Fruit fly (Drosophila melanogaster): ENCODE measurements around the gene CG11668.

Gene CG11668

dm6 chr3R:13065180-13065757 lies 27.1 kb downstream of the CG11668 start:
- TF ChIP-seq CG8159 (tag; optimal IDR thresholded peaks at IDR 0.05) = no peak
- no peak for TF ChIP-seq CG32121 (GFP tag; IDR thresholded peaks at IDR 0.05)
- no peak for TF ChIP-seq CG4496 (GFP tag; IDR thresholded peaks at IDR 0.05)
- TF ChIP-seq D1 (tag; optimal IDR thresholded peaks at IDR 0.05) = no peak
- no peak for TF ChIP-seq fd96Ca (GFP tag; IDR thresholded peaks at IDR 0.05)

- TF ChIP-seq Snoo (tag; optimal IDR thresholded peaks at IDR 0.05) (peak; percentile 36), CG13204 (GFP tag; optimal IDR thresholded peaks at IDR 0.05) (no peak), CG17806 (tag; optimal IDR thresholded peaks at IDR 0.05) (no peak), fd96Ca (GFP tag; IDR thresholded peaks at IDR 0.05) (no peak), CG12605 (GFP tag; IDR thresholded peaks at IDR 0.05) (no peak), CG10348 (GFP tag; IDR thresholded peaks at IDR 0.05) (no peak), CG8301 (tag; optimal IDR thresholded peaks at IDR 0.05) (no peak), CG32121 (GFP tag; IDR thresholded peaks at IDR 0.05) (no peak), CG34367 (tag; optimal IDR thresholded peaks at IDR 0.05) (no peak), Pif1A (GFP tag; optimal IDR thresholded peaks at IDR 0.05) (peak; percentile 38), Pif1B (GFP tag; optimal IDR thresholded peaks at IDR 0.05) (no peak), gl (tag; optimal IDR thresholded peaks at IDR 0.05) (no peak)
Observed at dm6 chr3R:13068022-13068421, 29.8 kb downstream of the CG11668 start.

dm6 chr3R:13070011-13070619 lies 31.9 kb downstream of the CG11668 start:
- TF ChIP-seq Ets98B (GFP tag; IDR thresholded peaks at IDR 0.05) (no peak), CG8301 (tag; optimal IDR thresholded peaks at IDR 0.05) (no peak), gl (tag; optimal IDR thresholded peaks at IDR 0.05) (no peak), CG10348 (GFP tag; IDR thresholded peaks at IDR 0.05) (no peak), CG12605 (GFP tag; IDR thresholded peaks at IDR 0.05) (no peak), fd96Ca (GFP tag; IDR thresholded peaks at IDR 0.05) (no peak), CG4496 (GFP tag; IDR thresholded peaks at IDR 0.05) (no peak), Snoo (tag; optimal IDR thresholded peaks at IDR 0.05) (no peak), Pif1B (GFP tag; optimal IDR thresholded peaks at IDR 0.05) (no peak)

dm6 chr3R:13072052-13072451 lies 33.9 kb downstream of the CG11668 start:
- TF ChIP-seq CG34367 (tag; optimal IDR thresholded peaks at IDR 0.05) (no peak), CG32121 (GFP tag; IDR thresholded peaks at IDR 0.05) (no peak), CG8301 (tag; optimal IDR thresholded peaks at IDR 0.05) (no peak), CG13204 (GFP tag; optimal IDR thresholded peaks at IDR 0.05) (no peak), gl (tag; optimal IDR thresholded peaks at IDR 0.05) (no peak), Pif1A (GFP tag; optimal IDR thresholded peaks at IDR 0.05) (no peak), rn (GFP tag; IDR thresholded peaks at IDR 0.05) (no peak), fd96Ca (GFP tag; IDR thresholded peaks at IDR 0.05) (no peak), CG15710 (tag; optimal IDR thresholded peaks at IDR 0.05) (no peak), CG17806 (tag; optimal IDR thresholded peaks at IDR 0.05) (no peak), Snoo (tag; optimal IDR thresholded peaks at IDR 0.05) (no peak), CG12605 (GFP tag; IDR thresholded peaks at IDR 0.05) (no peak), EcR (GFP tag; optimal IDR thresholded peaks at IDR 0.05) (no peak), CG10348 (GFP tag; IDR thresholded peaks at IDR 0.05) (no peak), Pif1B (GFP tag; optimal IDR thresholded peaks at IDR 0.05) (no peak)

- no peak for TF ChIP-seq EcR (GFP tag; optimal IDR thresholded peaks at IDR 0.05)
- TF ChIP-seq CG13204 (GFP tag; optimal IDR thresholded peaks at IDR 0.05) = no peak
- no peak for TF ChIP-seq CG32121 (GFP tag; IDR thresholded peaks at IDR 0.05)
- TF ChIP-seq CG4496 (GFP tag; IDR thresholded peaks at IDR 0.05) = no peak
- TF ChIP-seq D1 (tag; optimal IDR thresholded peaks at IDR 0.05) = no peak
- no peak for TF ChIP-seq CG14655 (GFP tag; optimal IDR thresholded peaks at IDR 0.05)
Observed at dm6 chr3R:13073174-13073573, 35.0 kb downstream of the CG11668 start.

DNA sequence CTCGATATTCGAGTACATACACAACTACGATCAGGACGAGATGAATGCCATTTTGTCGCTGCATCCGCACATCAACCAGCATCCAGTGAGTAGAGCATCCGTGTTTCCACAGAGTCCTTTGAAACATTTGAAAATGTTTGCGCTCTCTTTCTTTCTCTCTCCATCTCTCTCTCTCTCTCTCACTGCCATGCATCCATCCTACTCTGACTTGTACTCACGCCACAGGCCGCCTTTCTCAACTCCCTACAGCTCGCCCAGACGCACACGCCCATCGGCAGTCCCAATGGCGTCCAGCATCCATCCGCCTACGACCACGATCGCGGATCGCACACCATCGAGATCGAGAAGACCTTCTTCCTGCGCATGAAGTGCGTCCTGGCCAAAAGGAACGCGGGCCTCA lies 36.4 kb downstream of the CG11668 start:
- no peak for TF ChIP-seq CG34367 (tag; optimal IDR thresholded peaks at IDR 0.05)
- TF ChIP-seq CG14655 (GFP tag; optimal IDR thresholded peaks at IDR 0.05) = no peak

DNA sequence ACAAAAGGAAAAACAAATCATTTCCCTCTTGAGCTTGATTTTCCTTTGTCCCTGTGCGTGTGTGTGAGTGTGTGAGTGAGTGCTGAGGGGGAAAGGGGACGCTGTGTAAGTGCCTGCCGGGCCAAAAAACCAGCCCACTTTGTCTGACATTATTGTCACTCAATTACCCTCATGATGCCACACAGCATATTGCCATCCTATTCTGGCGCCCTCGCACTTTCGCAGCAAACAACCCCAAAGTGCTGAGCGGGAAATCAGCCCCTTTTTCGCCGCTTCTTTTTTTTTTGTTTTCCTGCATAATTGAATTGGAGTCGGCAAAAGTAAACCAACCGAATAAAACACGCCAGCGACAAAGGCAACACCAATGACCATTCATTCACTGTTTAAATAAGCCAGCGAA lies 37.6 kb downstream of the CG11668 start:
- no peak for TF ChIP-seq Ets98B (GFP tag; IDR thresholded peaks at IDR 0.05)
- TF ChIP-seq CG8159 (tag; optimal IDR thresholded peaks at IDR 0.05) = no peak
- TF ChIP-seq Snoo (tag; optimal IDR thresholded peaks at IDR 0.05) = no peak
- TF ChIP-seq CG17806 (tag; optimal IDR thresholded peaks at IDR 0.05) = no peak
- no peak for TF ChIP-seq CG34367 (tag; optimal IDR thresholded peaks at IDR 0.05)
- no peak for TF ChIP-seq rn (GFP tag; IDR thresholded peaks at IDR 0.05)
- no peak for TF ChIP-seq CG12605 (GFP tag; IDR thresholded peaks at IDR 0.05)
- no peak for TF ChIP-seq CG32121 (GFP tag; IDR thresholded peaks at IDR 0.05)
- no peak for TF ChIP-seq D1 (tag; optimal IDR thresholded peaks at IDR 0.05)
- no peak for TF ChIP-seq CG8301 (tag; optimal IDR thresholded peaks at IDR 0.05)
- TF ChIP-seq CG9948 (tag; optimal IDR thresholded peaks at IDR 0.05) = no peak
- no peak for TF ChIP-seq CG10348 (GFP tag; IDR thresholded peaks at IDR 0.05)
- no peak for TF ChIP-seq CG13204 (GFP tag; optimal IDR thresholded peaks at IDR 0.05)
- no peak for TF ChIP-seq fd96Ca (GFP tag; IDR thresholded peaks at IDR 0.05)
- TF ChIP-seq CG14655 (GFP tag; optimal IDR thresholded peaks at IDR 0.05) = no peak
